Worm (Caenorhabditis elegans): ENCODE data around the gene srlf-24.

srlf-24 gene

DNA sequence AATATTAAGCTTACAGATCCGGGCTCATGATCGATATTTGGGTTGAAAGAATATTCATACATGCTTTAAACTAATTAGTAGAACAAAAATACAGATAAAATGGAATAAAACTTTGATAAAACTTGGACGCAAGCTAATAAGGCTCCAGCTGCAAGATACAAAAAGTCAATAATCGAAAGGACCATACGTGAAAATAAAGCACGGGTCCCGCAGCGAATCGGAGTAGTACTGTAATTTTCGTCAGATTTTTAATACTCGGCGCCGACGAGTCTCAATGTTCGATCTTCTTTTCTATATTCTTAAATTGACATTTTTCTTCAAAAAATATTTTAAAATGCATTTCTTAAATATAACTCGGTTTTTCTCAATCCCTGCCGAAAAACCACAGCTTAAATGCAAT is 19.1 kb upstream of the srlf-24 start, which contains the start of gene spo-11:
spo-11 (minus strand) TSS at position 189 of the 400 bp plus-strand sequence.
- TF ChIP-seq R02D3.7 (tag; optimal IDR thresholded peaks at IDR 0.05) (no peak), nhr-76 (tag; optimal IDR thresholded peaks at IDR 0.05) (no peak), nhr-237 (tag; optimal IDR thresholded peaks at IDR 0.05) (no peak), nhr-28 (tag; optimal IDR thresholded peaks at IDR 0.05) (no peak), nhr-12 (tag; optimal IDR thresholded peaks at IDR 0.05) (no peak)

DNA sequence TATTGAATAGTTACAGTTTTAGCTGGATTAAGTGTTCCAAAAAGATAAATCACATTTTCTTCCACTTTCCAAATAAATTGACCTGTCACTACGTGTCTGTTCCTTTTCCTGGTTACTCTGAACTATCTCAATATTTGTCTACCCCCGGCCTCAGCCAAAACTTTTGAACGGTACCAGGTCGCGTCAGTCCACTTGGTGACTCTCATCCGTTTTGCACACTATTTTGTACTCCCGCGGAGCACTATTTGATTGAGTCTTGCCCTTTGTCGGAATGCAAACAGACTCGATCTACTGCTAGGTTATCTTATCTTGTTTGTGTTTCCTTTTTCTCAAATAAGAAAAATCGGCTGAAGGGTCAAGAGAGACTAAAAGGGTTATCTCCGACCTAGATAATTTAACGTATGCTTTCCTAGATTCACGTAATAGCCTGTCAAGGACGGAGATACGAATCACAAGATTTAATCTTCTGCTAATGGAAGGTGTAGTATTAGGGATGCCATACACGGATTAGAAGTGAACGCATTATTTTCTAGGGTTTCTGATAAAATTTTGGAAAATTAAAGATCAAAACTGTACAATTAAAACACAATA is 14.4 kb upstream of the srlf-24 start:
- TF ChIP-seq lin-39 (tag; optimal IDR thresholded peaks at IDR 0.05) (no peak), nfya-1 (tag; optimal IDR thresholded peaks at IDR 0.05; ENCODE audit: insufficient read depth) (peak; percentile 5), elt-3 (tag; optimal IDR thresholded peaks at IDR 0.05) (peak in 1 of 3 experiments; percentile 29), nhr-23 (tag; optimal IDR thresholded peaks at IDR 0.05) (peak; percentile 82), ceh-9 (tag; optimal IDR thresholded peaks at IDR 0.05) (no peak), nhr-76 (tag; optimal IDR thresholded peaks at IDR 0.05) (no peak), nhr-77 (tag; optimal IDR thresholded peaks at IDR 0.05) (no peak), snpc-4 (tag; optimal IDR thresholded peaks at IDR 0.05) (no peak), nhr-25 (tag; optimal IDR thresholded peaks at IDR 0.05) (peak; percentile 58), daf-12 (tag; optimal IDR thresholded peaks at IDR 0.05) (no peak), elt-1 (tag; optimal IDR thresholded peaks at IDR 0.05) (peak; percentile 92), fkh-2 (tag; optimal IDR thresholded peaks at IDR 0.05) (no peak), lin-15B (tag; optimal IDR thresholded peaks at IDR 0.05) (no peak), ama-1 (optimal IDR thresholded peaks at IDR 0.05) (peak; percentile 36), pha-4 (tag; optimal IDR thresholded peaks at IDR 0.05) (peak; percentile 76), lsy-12 (tag; optimal IDR thresholded peaks at IDR 0.05) (no peak)

DNA sequence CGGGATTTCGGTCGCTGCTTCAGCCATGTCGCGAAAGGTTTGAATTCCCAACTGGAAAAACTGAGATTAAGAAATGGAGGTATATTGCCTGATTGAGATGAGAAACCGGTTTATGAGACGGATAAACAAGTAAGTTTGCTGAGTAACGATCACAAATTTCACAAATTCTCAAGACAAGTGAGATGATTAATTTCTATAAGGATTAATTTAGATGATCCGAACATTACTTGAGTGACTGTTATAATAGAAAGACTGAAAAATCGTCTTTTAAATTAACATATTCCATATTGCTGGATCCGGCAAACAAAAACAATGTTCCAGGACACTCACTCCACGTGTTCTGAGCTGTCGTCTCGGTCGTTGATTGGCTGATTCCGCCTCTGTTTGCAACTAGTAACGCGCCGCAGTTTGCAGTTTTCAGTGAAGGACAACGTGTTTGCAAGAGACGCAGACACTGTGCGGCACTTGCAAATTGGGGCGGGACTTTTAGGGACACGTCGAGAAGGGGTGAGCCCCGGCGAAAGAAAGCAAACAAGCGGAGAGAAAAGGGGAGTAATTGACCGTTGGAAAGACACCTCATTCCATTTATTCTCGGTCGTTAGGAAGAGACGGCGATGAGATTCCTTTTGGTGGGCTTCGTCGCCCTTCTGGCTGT is 13.3 kb upstream of the srlf-24 start, which contains the start of the genes imp-2 and enpl-1:
imp-2 (minus strand) TSS at position 51 of the 655 bp plus-strand sequence.
enpl-1 (plus strand) TSS at position 462 of the 655 bp plus-strand sequence.
- TF ChIP-seq nfya-1 (tag; optimal IDR thresholded peaks at IDR 0.05; ENCODE audit: insufficient read depth) (peak; percentile 100), nhr-28 (tag; optimal IDR thresholded peaks at IDR 0.05) (no peak), pha-4 (tag; optimal IDR thresholded peaks at IDR 0.05) (peak; percentile 94), snpc-4 (tag; optimal IDR thresholded peaks at IDR 0.05) (peak; percentile 23), mdl-1 (tag; optimal IDR thresholded peaks at IDR 0.05) (peak; percentile 84), ceh-16 (tag; optimal IDR thresholded peaks at IDR 0.05) (no peak), fkh-2 (tag; optimal IDR thresholded peaks at IDR 0.05) (no peak), nhr-43 (tag; optimal IDR thresholded peaks at IDR 0.05; ENCODE audit: poor library complexity, severe bottlenecking) (peak; percentile 50), daf-12 (tag; optimal IDR thresholded peaks at IDR 0.05) (no peak), nhr-12 (tag; optimal IDR thresholded peaks at IDR 0.05) (no peak), egl-5 (tag; optimal IDR thresholded peaks at IDR 0.05) (peak; percentile 92), ztf-4 (tag; optimal IDR thresholded peaks at IDR 0.05) (no peak), tbx-2 (tag; optimal IDR thresholded peaks at IDR 0.05) (peak; percentile 71), ceh-28 (tag; optimal IDR thresholded peaks at IDR 0.05) (peak; percentile 79), lin-39 (tag; optimal IDR thresholded peaks at IDR 0.05) (peak; percentile 97), elt-2 (tag; optimal IDR thresholded peaks at IDR 0.05) (peak; percentile 81), eor-1 (tag; optimal IDR thresholded peaks at IDR 0.05) (no peak), nhr-77 (tag; optimal IDR thresholded peaks at IDR 0.05) (no peak), skn-1 (tag; optimal IDR thresholded peaks at IDR 0.05) (peak; percentile 76), ceh-9 (tag; optimal IDR thresholded peaks at IDR 0.05) (no peak), hmg-11 (tag; optimal IDR thresholded peaks at IDR 0.05) (peak; percentile 89), sea-2 (GFP tag; optimal IDR thresholded peaks at IDR 0.05) (no peak), nhr-237 (tag; optimal IDR thresholded peaks at IDR 0.05) (no peak), R02D3.7 (tag; optimal IDR thresholded peaks at IDR 0.05) (peak; percentile 78), elt-1 (tag; optimal IDR thresholded peaks at IDR 0.05) (peak; percentile 37), lsy-12 (tag; optimal IDR thresholded peaks at IDR 0.05) (peak; percentile 97), pqm-1 (tag; optimal IDR thresholded peaks at IDR 0.05) (peak; percentile 62), mml-1 (tag; optimal IDR thresholded peaks at IDR 0.05) (no peak), unc-62 (GFP tag; optimal IDR thresholded peaks at IDR 0.05) (no peak), fos-1 (tag; optimal IDR thresholded peaks at IDR 0.05) (no peak), ZK546.5 (tag; optimal IDR thresholded peaks at IDR 0.05) (no peak), nhr-76 (tag; optimal IDR thresholded peaks at IDR 0.05) (no peak), ztf-11 (tag; optimal IDR thresholded peaks at IDR 0.05) (no peak), nhr-25 (tag; optimal IDR thresholded peaks at IDR 0.05) (peak; percentile 41), jun-1 (tag; optimal IDR thresholded peaks at IDR 0.05) (peak; percentile 86), zag-1 (tag; optimal IDR thresholded peaks at IDR 0.05) (peak; percentile 50), aly-2 (tag; optimal IDR thresholded peaks at IDR 0.05) (no peak), elt-3 (tag; optimal IDR thresholded peaks at IDR 0.05) (no peak), nhr-67 (tag; optimal IDR thresholded peaks at IDR 0.05) (no peak), ama-1 (optimal IDR thresholded peaks at IDR 0.05) (peak; percentile 42), nhr-23 (tag; optimal IDR thresholded peaks at IDR 0.05) (peak; percentile 92), fkh-10 (GFP tag; optimal IDR thresholded peaks at IDR 0.05) (peak; percentile 49), lin-15B (tag; optimal IDR thresholded peaks at IDR 0.05) (peak; percentile 92), ceh-82 (tag; optimal IDR thresholded peaks at IDR 0.05) (no peak), unc-39 (tag; optimal IDR thresholded peaks at IDR 0.05) (no peak)
